Worm (Caenorhabditis elegans) whole organism, L1 larva: Measurements from ENCODE around the gene dhs-8.
A peak's percentile ranks its signal among the peaks of the same experiment; 100 is the strongest.

Source experiments
- ceh-63 ChIP-seq: fragments of 200-800 bp; sonication (Bioruptor generic); optimal IDR thresholded peaks from 2 replicates; lab custom pipeline; 2018; ENCODE audit warnings: mild to moderate bottlenecking, missing genetic modification characterization, missing compliant biosample characterization
- dsc-1 ChIP-seq: sonication (generic microtip); optimal IDR thresholded peaks from 2 replicates; lab custom pipeline; 2016; ENCODE audit warnings: mild to moderate bottlenecking, missing genetic modification characterization, missing compliant biosample characterization
- efl-1 ChIP-seq, 4 experiments: fragments of 150-350 bp; optimal IDR thresholded peaks in 3 of 4; peaks in 1 of 4; 1 replicate in 1 of 4; 2 replicates in 3 of 4; lab custom pipeline; 2014; ENCODE audit warnings: missing biosample characterization in 2 of 4, missing genetic modification characterization in 2 of 4, missing genetic modification reagents in 2 of 4
- egl-13 ChIP-seq: sonication (generic microtip); optimal IDR thresholded peaks from 2 replicates; lab custom pipeline; 2016; ENCODE audit warnings: missing genotype, missing genetic modification reagents, missing genetic modification characterization, missing compliant biosample characterization
- elt-2 ChIP-seq: sonication (generic microtip); optimal IDR thresholded peaks from 2 replicates; lab custom pipeline; 2016; ENCODE audit warnings: missing genetic modification characterization, mild to moderate bottlenecking, inconsistent platforms, missing compliant biosample characterization, missing genetic modification reagents
- hlh-4 ChIP-seq: sonication (generic microtip); optimal IDR thresholded peaks from 2 replicates; lab custom pipeline; 2016; ENCODE audit warnings: mild to moderate bottlenecking, missing genetic modification characterization, missing compliant biosample characterization
- lsy-2 ChIP-seq, 2 experiments: fragments of 150-350 bp; optimal IDR thresholded peaks; 2 replicates each; lab custom pipeline; 2014; ENCODE audit warnings: missing biosample characterization in 2 of 2, missing genetic modification characterization in 2 of 2
- nhr-12 ChIP-seq: sonication (generic microtip); optimal IDR thresholded peaks from 2 replicates; lab custom pipeline; 2017; ENCODE audit warnings: missing biosample characterization, missing genetic modification characterization
- nhr-237 ChIP-seq: fragments of 150-350 bp; optimal IDR thresholded peaks from 2 replicates; lab custom pipeline; 2014; ENCODE audit warnings: missing biosample characterization, missing genetic modification characterization
- nhr-90 ChIP-seq: sonication (generic microtip); optimal IDR thresholded peaks from 2 replicates; lab custom pipeline; 2016; ENCODE audit warnings: mild to moderate bottlenecking, missing genetic modification characterization, missing compliant biosample characterization; ENCODE audit not compliant: poor library complexity
- rnt-1 ChIP-seq: sonication (generic microtip); optimal IDR thresholded peaks from 2 replicates; lab custom pipeline; 2016; ENCODE audit warnings: mild to moderate bottlenecking, missing genetic modification characterization, moderate library complexity, missing compliant biosample characterization
- tlp-1 ChIP-seq: fragments of 150-350 bp; optimal IDR thresholded peaks from 2 replicates; lab custom pipeline; 2014; ENCODE audit warnings: missing biosample characterization, missing genetic modification characterization
- unc-98 ChIP-seq: fragments of 200-800 bp; sonication (Bioruptor generic); IDR thresholded peaks from 2 replicates; pipeline ENCODE4 v1.3.6; 2022; ENCODE audit warnings: missing genetic modification characterization, missing compliant biosample characterization

Gene dhs-8

ce11 chrII:14534000-14534399 lies 36.2 kb downstream of the dhs-8 start, which contains the start of gene C04H5.1:
TSS of gene C04H5.1 (plus strand) at chrII:14534300.
- TF ChIP-seq ceh-63, result no peak
- no peak for TF ChIP-seq unc-98 (GFP tag; lab: Robert Waterston, UW)
- TF ChIP-seq rnt-1 (tag; lab: Kevin White, UChicago), result no peak
- no peak for TF ChIP-seq nhr-12 (tag; lab: Kevin White, UChicago)
- no peak for TF ChIP-seq lsy-2 (tag; optimal IDR thresholded peaks at IDR 0.05; lab: Kevin White, UChicago)
- TF ChIP-seq nhr-237, result no peak
- TF ChIP-seq, all 84 proteins: peak for 0

DNA sequence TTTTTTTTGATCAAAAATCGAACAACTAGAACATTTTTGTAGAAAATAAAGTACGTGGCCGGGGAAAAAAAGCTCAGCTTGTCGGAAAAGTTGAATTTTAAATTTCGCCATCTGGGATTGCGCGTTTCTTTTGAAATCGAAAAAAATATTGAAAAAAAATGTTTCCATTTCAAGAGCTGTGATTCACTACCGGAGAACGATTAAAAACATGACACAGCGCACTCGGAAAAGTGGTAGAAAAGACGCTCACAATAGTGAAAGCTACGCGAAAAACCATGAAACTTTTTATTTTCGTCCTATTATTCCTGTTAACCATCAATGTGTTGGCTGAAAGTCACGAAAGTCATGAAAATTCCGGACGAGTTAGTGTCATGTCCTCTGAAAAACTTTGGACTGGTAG lies 39.9 kb downstream of the dhs-8 start, which contains the start of the genes clec-147 and C04H5.7:
Gene clec-147 (minus strand): TSS at position 101 of the 400 bp plus-strand sequence.
Gene C04H5.7 (plus strand): TSS at position 219 of the 400 bp plus-strand sequence.
- TF ChIP-seq efl-1 (optimal IDR thresholded peaks at IDR 0.05; lab: Kevin White, UChicago) (no peak), efl-1 (GFP tag; optimal IDR thresholded peaks at IDR 0.05 in 1 of 2; lab: Kevin White, UChicago) (peak in 1 of 2 experiments; percentile 51), nhr-90 (no peak)

DNA sequence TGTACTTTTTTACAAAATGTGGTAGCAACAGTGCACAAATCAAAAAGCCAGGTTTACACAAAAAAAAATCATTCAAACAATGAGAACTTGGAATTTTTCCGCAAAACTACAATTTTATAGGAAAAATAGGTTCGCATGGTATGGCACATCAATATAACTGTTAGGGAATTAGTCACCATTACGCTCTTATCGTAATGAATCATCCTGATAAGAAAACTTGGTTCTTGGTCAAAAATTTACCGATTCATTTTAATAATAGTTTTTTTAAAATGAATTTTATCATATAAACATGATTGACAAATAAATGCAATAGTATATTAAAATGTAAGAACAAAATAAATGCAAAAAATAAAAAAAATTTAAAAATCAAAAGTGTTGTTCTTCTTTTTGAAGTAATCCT lies 42.7 kb downstream of the dhs-8 start:
- peak; percentile 12 for TF ChIP-seq elt-2 (tag; lab: Kevin White, UChicago)
- no peak for TF ChIP-seq tlp-1

DNA sequence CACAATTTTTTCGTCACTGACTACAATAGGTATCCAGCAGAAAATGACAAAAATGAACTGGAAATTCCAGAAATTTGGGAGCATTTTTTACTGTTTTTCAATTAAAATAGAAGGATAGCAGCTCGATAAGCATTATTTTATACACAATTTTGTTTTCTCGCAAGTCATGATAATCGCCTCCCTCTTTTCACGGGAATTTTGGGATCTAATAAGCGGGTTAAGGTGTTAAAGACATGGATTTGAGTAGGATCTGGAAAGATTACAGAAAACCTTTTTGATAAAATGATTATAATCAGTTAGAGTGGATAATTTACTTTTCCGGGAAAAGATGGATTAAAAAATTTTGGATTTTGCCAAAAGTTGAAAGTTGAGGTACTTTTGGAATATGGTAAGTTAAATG lies 50.9 kb downstream of the dhs-8 start, which contains the start of gene gcy-29:
Gene gcy-29 (minus strand): TSS at position 101 of the 400 bp plus-strand sequence.
- TF ChIP-seq egl-13, result peak; percentile 28
- TF ChIP-seq dsc-1 (tag; lab: Kevin White, UChicago), result peak; percentile 81
- TF ChIP-seq hlh-4 (tag; lab: Kevin White, UChicago), result no peak
